Worm (Caenorhabditis elegans) whole organism, L3 larva: ENCODE data around the gene T08D10.4.
A peak's percentile ranks its signal among the peaks of the same experiment; 100 is the strongest.

Source experiments
- R02D3.7 ChIP-seq: fragments of 150-350 bp; optimal IDR thresholded peaks from 2 replicates; lab custom pipeline; 2014; ENCODE audit warnings: missing biosample characterization, missing genetic modification characterization
- ZK546.5 ChIP-seq: sonication (generic microtip); optimal IDR thresholded peaks from 2 replicates; lab custom pipeline; 2017; ENCODE audit warnings: missing biosample characterization, missing genetic modification characterization
- ama-1 ChIP-seq: fragments of 150-350 bp; optimal IDR thresholded peaks from 2 replicates; lab custom pipeline; 2018
- ceh-16 ChIP-seq: sonication (generic microtip); optimal IDR thresholded peaks from 2 replicates; lab custom pipeline; 2017; ENCODE audit warnings: missing biosample characterization, missing genetic modification characterization
- ceh-28 ChIP-seq: fragments of 150-350 bp; optimal IDR thresholded peaks from 2 replicates; lab custom pipeline; 2014; ENCODE audit warnings: missing biosample characterization, missing genetic modification reagents, missing genetic modification characterization
- ceh-9 ChIP-seq: sonication (generic microtip); optimal IDR thresholded peaks from 2 replicates; lab custom pipeline; 2018; ENCODE audit warnings: missing biosample characterization, missing genetic modification characterization
- daf-12 ChIP-seq: fragments of 150-350 bp; optimal IDR thresholded peaks from 2 replicates; lab custom pipeline; 2014; ENCODE audit warnings: missing biosample characterization, missing genetic modification reagents, missing genetic modification characterization
- elt-1 ChIP-seq: fragments of 150-350 bp; optimal IDR thresholded peaks from 2 replicates; lab custom pipeline; 2014; ENCODE audit warnings: missing biosample characterization, missing genetic modification characterization
- elt-2 ChIP-seq: sonication (generic microtip); optimal IDR thresholded peaks from 2 replicates; lab custom pipeline; 2016; ENCODE audit warnings: missing genetic modification reagents, mild to moderate bottlenecking, missing genetic modification characterization, missing compliant biosample characterization
- elt-3 ChIP-seq, 3 experiments: fragments of 150-350 bp in 1 of 3; sonication (generic microtip) in 2 of 3; optimal IDR thresholded peaks; 2 replicates in 2 of 3; 4 replicates in 1 of 3; lab custom pipeline; 2014 to 2017; ENCODE audit warnings: missing biosample characterization in 3 of 3, missing genetic modification characterization in 3 of 3
- eor-1 ChIP-seq, 2 experiments: fragments of 150-350 bp; optimal IDR thresholded peaks; 2 replicates each; lab custom pipeline; 2014 to 2018; ENCODE audit warnings: missing biosample characterization in 2 of 2, missing genetic modification characterization in 2 of 2
- fkh-10 ChIP-seq: sonication (generic microtip); optimal IDR thresholded peaks from 2 replicates; lab custom pipeline; 2017; ENCODE audit warnings: missing biosample characterization, missing genetic modification reagents, missing genetic modification characterization
- fkh-2 ChIP-seq: fragments of 150-350 bp; optimal IDR thresholded peaks from 2 replicates; lab custom pipeline; 2014; ENCODE audit warnings: missing biosample characterization, missing genetic modification reagents, missing genetic modification characterization
- fos-1 ChIP-seq: fragments of 150-350 bp; optimal IDR thresholded peaks from 2 replicates; lab custom pipeline; 2014; ENCODE audit warnings: missing biosample characterization, missing genetic modification characterization
- hmg-11 ChIP-seq: sonication (generic microtip); optimal IDR thresholded peaks from 2 replicates; lab custom pipeline; 2016; ENCODE audit warnings: missing genetic modification characterization, missing compliant biosample characterization
- jun-1 ChIP-seq: fragments of 150-350 bp; optimal IDR thresholded peaks from 2 replicates; lab custom pipeline; 2014; ENCODE audit warnings: missing biosample characterization, missing genetic modification reagents, missing genetic modification characterization
- lin-39 ChIP-seq: fragments of 150-350 bp; optimal IDR thresholded peaks from 2 replicates; lab custom pipeline; 2018; ENCODE audit warnings: missing biosample characterization, missing genetic modification reagents, missing genetic modification characterization
- lsy-12 ChIP-seq: sonication (generic microtip); optimal IDR thresholded peaks from 2 replicates; lab custom pipeline; 2016; ENCODE audit warnings: mild to moderate bottlenecking, missing genetic modification characterization, missing compliant biosample characterization
- mdl-1 ChIP-seq: fragments of 150-350 bp; optimal IDR thresholded peaks from 2 replicates; lab custom pipeline; 2014; ENCODE audit warnings: missing biosample characterization, missing genetic modification characterization
- nfya-1 ChIP-seq: sonication (generic microtip); optimal IDR thresholded peaks from 2 replicates; lab custom pipeline; 2017; ENCODE audit warnings: missing genetic modification characterization, mild to moderate bottlenecking, missing compliant biosample characterization, antibody characterized with exemption, moderate library complexity; ENCODE audit not compliant: insufficient read depth
- nhr-12 ChIP-seq: fragments of 150-350 bp; optimal IDR thresholded peaks from 2 replicates; lab custom pipeline; 2014; ENCODE audit warnings: missing biosample characterization, missing genetic modification characterization
- nhr-23 ChIP-seq: fragments of 150-350 bp; optimal IDR thresholded peaks from 2 replicates; lab custom pipeline; 2014; ENCODE audit warnings: missing biosample characterization, missing genetic modification reagents, missing genetic modification characterization
- nhr-237 ChIP-seq: fragments of 150-350 bp; optimal IDR thresholded peaks from 2 replicates; lab custom pipeline; 2014; ENCODE audit warnings: missing biosample characterization, missing genetic modification characterization
- nhr-25 ChIP-seq: sonication (generic microtip); optimal IDR thresholded peaks from 2 replicates; lab custom pipeline; 2017; ENCODE audit warnings: missing biosample characterization, missing genetic modification characterization
- nhr-28 ChIP-seq: fragments of 150-350 bp; optimal IDR thresholded peaks from 2 replicates; lab custom pipeline; 2014; ENCODE audit warnings: missing biosample characterization, missing genetic modification characterization
- nhr-43 ChIP-seq: sonication (generic microtip); optimal IDR thresholded peaks from 2 replicates; lab custom pipeline; 2016; ENCODE audit warnings: mild to moderate bottlenecking, missing genetic modification characterization, missing compliant biosample characterization; ENCODE audit not compliant: poor library complexity, severe bottlenecking
- nhr-76 ChIP-seq: fragments of 150-350 bp; sonication (generic microtip); optimal IDR thresholded peaks from 5 replicates; lab custom pipeline; 2014; ENCODE audit warnings: missing biosample characterization, missing genetic modification characterization
- nhr-77 ChIP-seq: fragments of 150-350 bp; optimal IDR thresholded peaks from 2 replicates; lab custom pipeline; 2014; ENCODE audit warnings: missing biosample characterization, missing genetic modification characterization
- pha-4 ChIP-seq: fragments of 150-350 bp; optimal IDR thresholded peaks from 2 replicates; lab custom pipeline; 2014; ENCODE audit warnings: missing biosample characterization, missing genetic modification reagents, missing genetic modification characterization
- pqm-1 ChIP-seq: fragments of 150-350 bp; optimal IDR thresholded peaks from 2 replicates; lab custom pipeline; 2017; ENCODE audit warnings: missing biosample characterization, missing genetic modification characterization, inconsistent platforms
- skn-1 ChIP-seq: fragments of 150-350 bp; optimal IDR thresholded peaks from 2 replicates; lab custom pipeline; 2014; ENCODE audit warnings: missing biosample characterization, missing genetic modification characterization
- snpc-4 ChIP-seq: fragments of 150-350 bp; optimal IDR thresholded peaks from 2 replicates; lab custom pipeline; 2014; ENCODE audit warnings: missing biosample characterization, missing genetic modification characterization
- tbx-2 ChIP-seq: sonication (generic microtip); optimal IDR thresholded peaks from 2 replicates; lab custom pipeline; 2016; ENCODE audit warnings: mild to moderate bottlenecking, missing genetic modification characterization, missing compliant biosample characterization
- unc-39 ChIP-seq: sonication (generic microtip); optimal IDR thresholded peaks from 4 replicates; lab custom pipeline; 2017; ENCODE audit warnings: missing biosample characterization, missing genetic modification characterization
- unc-62 ChIP-seq: fragments of 150-350 bp; sonication (generic microtip); optimal IDR thresholded peaks from 4 replicates; lab custom pipeline; 2014; ENCODE audit warnings: missing biosample characterization, missing genetic modification reagents, missing genetic modification characterization
- zag-1 ChIP-seq: fragments of 150-350 bp; optimal IDR thresholded peaks from 2 replicates; lab custom pipeline; 2014; ENCODE audit warnings: missing biosample characterization, missing genetic modification characterization
- ztf-4 ChIP-seq: fragments of 150-350 bp; optimal IDR thresholded peaks from 2 replicates; lab custom pipeline; 2014; ENCODE audit warnings: missing biosample characterization, missing genetic modification characterization

Gene T08D10.4

ce11 chrX:11937343-11937935 lies 15.7 kb downstream of the T08D10.4 start (continued):
- peak; percentile 95 for TF ChIP-seq lsy-12 (tag; lab: Kevin White, UChicago)

DNA sequence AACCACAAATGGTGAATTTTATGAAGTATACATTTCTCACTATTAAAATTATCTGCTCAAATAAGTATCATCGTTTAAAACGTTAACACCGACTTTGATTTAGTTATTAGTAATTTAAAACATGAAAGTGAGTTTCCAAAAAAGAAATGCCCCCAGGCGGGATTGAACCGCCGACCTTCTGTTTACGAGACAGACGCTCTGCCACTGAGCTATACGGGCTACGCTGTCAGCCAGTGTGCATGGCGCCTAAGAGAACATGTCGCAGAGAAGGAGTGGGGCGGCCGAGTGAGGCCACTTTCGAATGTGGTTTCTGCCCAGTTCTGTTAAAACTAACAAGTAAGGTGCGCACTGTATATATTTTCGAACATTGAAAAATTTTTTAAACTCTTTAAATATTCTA lies 18.2 kb downstream of the T08D10.4 start:
- TF ChIP-seq hmg-11 (peak; percentile 91), R02D3.7 (tag; lab: Kevin White, UChicago) (no peak), jun-1 (tag; lab: Kevin White, UChicago) (peak; percentile 15), pha-4 (tag; lab: Kevin White, UChicago) (peak; percentile 56), zag-1 (tag; lab: Kevin White, UChicago) (no peak), nhr-43 (tag; lab: Kevin White, UChicago) (peak; percentile 58), ceh-28 (tag; lab: Kevin White, UChicago) (peak; percentile 38), lin-39 (tag; lab: Kevin White, UChicago) (peak; percentile 1), tbx-2 (tag; lab: Kevin White, UChicago) (peak; percentile 68), elt-2 (tag; lab: Kevin White, UChicago) (peak; percentile 37), nhr-77 (tag; lab: Kevin White, UChicago) (peak; percentile 33), elt-1 (tag; lab: Kevin White, UChicago) (no peak), snpc-4 (tag; lab: Kevin White, UChicago) (peak; percentile 6), skn-1 (tag; lab: Kevin White, UChicago) (peak; percentile 20), ztf-4 (tag; lab: Kevin White, UChicago) (no peak)

- TF ChIP-seq ztf-4 (tag; lab: Kevin White, UChicago) (no peak), ama-1 (lab: Kevin White, UChicago) (no peak)
Measured at ce11 chrX:11933547-11933946, 19.6 kb downstream of the T08D10.4 start.

DNA sequence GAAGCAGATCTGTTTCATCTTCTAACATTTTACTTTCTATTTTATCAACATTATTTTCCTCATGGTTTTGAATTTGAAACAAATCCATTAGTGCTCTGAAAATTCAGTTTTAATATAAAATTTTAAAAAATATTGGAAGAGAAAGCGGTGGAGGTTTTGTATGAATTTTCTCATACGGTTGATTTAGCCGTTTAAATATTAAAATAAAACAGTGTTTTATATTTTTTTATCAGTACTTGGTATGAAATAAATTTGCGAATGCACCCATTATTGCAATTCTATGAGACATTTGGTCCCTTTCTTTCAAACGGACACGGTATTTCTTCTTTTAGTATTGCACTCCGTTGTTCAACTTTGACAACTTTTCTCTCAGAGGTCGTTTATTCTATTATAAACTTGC lies 21.6 kb downstream of the T08D10.4 start, which contains the start of gene dot-1.4:
TSS of gene dot-1.4 (minus strand) at position 101 of the 400 bp plus-strand sequence.
- TF ChIP-seq nhr-12 (tag; lab: Kevin White, UChicago) (no peak), snpc-4 (tag; lab: Kevin White, UChicago) (no peak), pqm-1 (no peak), nhr-25 (tag; lab: Kevin White, UChicago) (no peak), ceh-28 (tag; lab: Kevin White, UChicago) (no peak)

- no peak for TF ChIP-seq nhr-237 (tag; lab: Kevin White, UChicago)
- no peak for TF ChIP-seq elt-2 (tag; lab: Kevin White, UChicago)
- TF ChIP-seq elt-1 (tag; lab: Kevin White, UChicago): no peak
- no peak for TF ChIP-seq ceh-16 (tag; lab: Kevin White, UChicago)
Measured at ce11 chrX:11927585-11927984, 25.5 kb downstream of the T08D10.4 start, which contains the start of gene F55G7.4. Gene F55G7.4 (plus strand): TSS chrX:11927885.

ce11 chrX:11925243-11925642 lies 27.9 kb downstream of the T08D10.4 start:
- TF ChIP-seq pqm-1: peak; percentile 3
- no peak for TF ChIP-seq fkh-2 (tag; lab: Kevin White, UChicago)
- no peak for TF ChIP-seq nhr-23 (tag; lab: Kevin White, UChicago)
- TF ChIP-seq fos-1 (tag; lab: Kevin White, UChicago): no peak
- no peak for TF ChIP-seq lin-39 (tag; lab: Kevin White, UChicago)
- no peak for TF ChIP-seq unc-62 (GFP tag; lab: Kevin White, UChicago)
- TF ChIP-seq daf-12 (tag; lab: Kevin White, UChicago): no peak
- TF ChIP-seq ceh-9: no peak
- no peak for TF ChIP-seq mdl-1
- peak; percentile 77 for TF ChIP-seq elt-2 (tag; lab: Kevin White, UChicago)

DNA sequence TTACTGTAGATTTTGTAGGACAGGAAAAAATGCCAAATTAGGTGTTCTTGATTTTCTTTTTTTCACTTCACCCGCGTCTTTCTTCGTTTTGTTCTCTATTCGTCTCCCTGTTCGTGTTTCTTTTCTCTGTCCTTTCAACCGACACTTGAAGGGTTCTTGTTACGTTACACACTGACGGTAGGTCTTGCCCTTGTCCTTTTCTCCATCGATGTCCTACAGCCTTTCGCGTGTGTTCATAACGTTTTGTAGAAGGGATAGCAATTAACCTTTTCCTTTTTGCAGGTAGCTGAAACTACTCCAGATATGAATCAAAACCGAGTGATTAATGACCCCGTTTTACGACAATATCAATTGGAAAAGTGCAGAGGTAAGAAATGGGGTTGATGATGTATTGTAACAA lies 29.0 kb downstream of the T08D10.4 start, which contains the start of gene F55G7.1:
TSS of gene F55G7.1 (plus strand) at position 276 of the 400 bp plus-strand sequence.
- TF ChIP-seq nhr-43 (tag; lab: Kevin White, UChicago) (peak; percentile 71), nfya-1 (tag; lab: Kevin White, UChicago) (peak; percentile 25), nhr-23 (tag; lab: Kevin White, UChicago) (no peak), fkh-2 (tag; lab: Kevin White, UChicago) (no peak), lsy-12 (tag; lab: Kevin White, UChicago) (peak; percentile 9), mdl-1 (no peak), ceh-28 (tag; lab: Kevin White, UChicago) (peak; percentile 74), nhr-28 (no peak), unc-39 (tag; lab: Kevin White, UChicago) (no peak), elt-3 (tag; optimal IDR thresholded peaks at IDR 0.05; lab: Kevin White, UChicago) (peak in 1 of 3 experiments; percentile 37), daf-12 (tag; lab: Kevin White, UChicago) (no peak), eor-1 (tag; optimal IDR thresholded peaks at IDR 0.05; lab: Kevin White, UChicago) (no peak), fkh-10 (no peak), ZK546.5 (tag; lab: Kevin White, UChicago) (no peak), unc-62 (GFP tag; lab: Kevin White, UChicago) (no peak), ama-1 (lab: Kevin White, UChicago) (no peak), lin-39 (tag; lab: Kevin White, UChicago) (no peak), fos-1 (tag; lab: Kevin White, UChicago) (no peak), hmg-11 (peak; percentile 20), nhr-76 (no peak), nhr-25 (tag; lab: Kevin White, UChicago) (peak; percentile 83), elt-2 (tag; lab: Kevin White, UChicago) (peak; percentile 28), elt-1 (tag; lab: Kevin White, UChicago) (no peak), nhr-237 (tag; lab: Kevin White, UChicago) (no peak)
